Fruit fly (Drosophila melanogaster) whole organism, embryonic: Measurements from ENCODE around the gene cype.

ENCODE experiments used
- BEAF-32 ChIP-seq: fragments of 200-800 bp; sonication (Bioruptor generic); optimal IDR thresholded peaks from 3 replicates; lab custom pipeline; 2017; ENCODE audit warnings: missing biosample characterization, missing genetic modification characterization, mild to moderate bottlenecking, moderate library complexity, missing genetic modification reagents
- Bgb ChIP-seq: fragments of 200-800 bp; sonication (Bioruptor generic); IDR thresholded peaks from 2 replicates; pipeline ENCODE4 v1.3.6; 2022; ENCODE audit warnings: missing biosample characterization, missing genetic modification characterization; ENCODE audit not compliant: partially characterized antibody
- CG10543 ChIP-seq: fragments of 200-800 bp; sonication (Bioruptor generic); optimal IDR thresholded peaks from 3 replicates; lab custom pipeline; 2017; ENCODE audit warnings: missing biosample characterization, mild to moderate bottlenecking, missing genetic modification characterization, moderate library complexity
- CG10565 ChIP-seq: fragments of 200-800 bp; sonication (Bioruptor generic); optimal IDR thresholded peaks from 3 replicates; lab custom pipeline; 2016; ENCODE audit warnings: missing biosample characterization, mild to moderate bottlenecking, missing genetic modification characterization
- CG12391 ChIP-seq: fragments of 200-800 bp; sonication (Bioruptor generic); optimal IDR thresholded peaks from 3 replicates; lab custom pipeline; 2018; ENCODE audit warnings: missing biosample characterization, mild to moderate bottlenecking, missing genetic modification characterization, moderate library complexity
- CG12659 ChIP-seq: fragments of 200-800 bp; sonication (Bioruptor generic); optimal IDR thresholded peaks from 3 replicates; lab custom pipeline; 2017; ENCODE audit warnings: mild to moderate bottlenecking, missing biosample characterization, missing genetic modification reagents, missing genetic modification characterization
- CG12744 ChIP-seq: fragments of 200-800 bp; sonication (Bioruptor generic); optimal IDR thresholded peaks from 2 replicates; lab custom pipeline; 2016; ENCODE audit warnings: missing biosample characterization, missing genetic modification characterization
- CG14014 ChIP-seq: fragments of 200-800 bp; sonication (Bioruptor generic); IDR thresholded peaks from 2 replicates; pipeline ENCODE4 v1.3.6; 2022; ENCODE audit warnings: missing biosample characterization, missing genetic modification characterization
- CG14860 ChIP-seq: fragments of 200-800 bp; sonication (Bioruptor generic); IDR thresholded peaks from 3 replicates; pipeline ENCODE4 v1.3.6; 2022; ENCODE audit warnings: missing biosample characterization, missing genetic modification characterization; ENCODE audit not compliant: partially characterized antibody
- CG15269 ChIP-seq: fragments of 200-800 bp; sonication (Bioruptor generic); optimal IDR thresholded peaks from 2 replicates; lab custom pipeline; 2018; ENCODE audit warnings: missing biosample characterization, mild to moderate bottlenecking, missing genetic modification characterization, moderate library complexity
- CG17186 ChIP-seq: fragments of 200-800 bp; sonication (Bioruptor generic); optimal IDR thresholded peaks from 3 replicates; lab custom pipeline; 2017; ENCODE audit warnings: missing biosample characterization, missing genetic modification reagents, missing genetic modification characterization
- CG17359 ChIP-seq: fragments of 200-800 bp; sonication (Bioruptor generic); optimal IDR thresholded peaks from 3 replicates; lab custom pipeline; 2018; ENCODE audit warnings: missing biosample characterization, mild to moderate bottlenecking, missing genetic modification characterization, moderate library complexity
- CG31441 ChIP-seq: fragments of 200-800 bp; sonication (Bioruptor generic); IDR thresholded peaks from 2 replicates; pipeline ENCODE4 v1.3.6; 2022; ENCODE audit warnings: missing biosample characterization, missing genetic modification characterization
- CG34422 ChIP-seq: fragments of 200-800 bp; sonication (Bioruptor generic); IDR thresholded peaks from 3 replicates; pipeline ENCODE4 v1.3.6; 2022; ENCODE audit warnings: missing biosample characterization, missing genetic modification characterization
- CG6175 ChIP-seq: fragments of 200-800 bp; sonication (Bioruptor generic); IDR thresholded peaks from 3 replicates; pipeline ENCODE4 v1.3.6; 2022; ENCODE audit warnings: missing biosample characterization, missing genetic modification characterization
- CG8281 ChIP-seq: fragments of 200-800 bp; sonication (Bioruptor generic); optimal IDR thresholded peaks from 2 replicates; lab custom pipeline; 2018; ENCODE audit warnings: missing biosample characterization, mild to moderate bottlenecking, missing genetic modification characterization, moderate library complexity
- CG9797 ChIP-seq: fragments of 200-800 bp; sonication (Bioruptor generic); optimal IDR thresholded peaks from 3 replicates; lab custom pipeline; 2018; ENCODE audit warnings: missing biosample characterization, mild to moderate bottlenecking, missing genetic modification characterization
- CTCF ChIP-seq: fragments of 200-800 bp; sonication (Bioruptor generic); optimal IDR thresholded peaks from 2 replicates; lab custom pipeline; 2017; ENCODE audit warnings: missing biosample characterization, mild to moderate bottlenecking, missing genetic modification characterization, moderate library complexity
- Dfd ChIP-seq, 2 experiments: fragments of >200 bp; optimal IDR thresholded peaks; 2 replicates each; lab custom pipeline; 2017; ENCODE audit warnings: missing biosample characterization in 2 of 2, missing genetic modification characterization in 2 of 2
- Ets65A ChIP-seq: fragments of 200-800 bp; sonication (Bioruptor generic); peaks from one replicate; lab custom pipeline; 2016; ENCODE audit warnings: missing biosample characterization, missing genetic modification characterization
- HmgZ ChIP-seq: fragments of 200-800 bp; sonication (Bioruptor generic); optimal IDR thresholded peaks from 2 replicates; lab custom pipeline; 2018; ENCODE audit warnings: missing biosample characterization, mild to moderate bottlenecking, missing genetic modification characterization
- Hr78 ChIP-seq, 2 experiments: fragments of 200-800 bp in 1 of 2; fragments of >200 bp in 1 of 2; sonication (Bioruptor generic) in 1 of 2; optimal IDR thresholded peaks; 2 replicates each; lab custom pipeline; 2017 to 2019; ENCODE audit warnings: missing biosample characterization in 2 of 2, missing genetic modification characterization in 2 of 2, mild to moderate bottlenecking in 1 of 2, moderate library complexity in 1 of 2
- Mad ChIP-seq: fragments of 200-800 bp; sonication (Bioruptor generic); optimal IDR thresholded peaks from 2 replicates; lab custom pipeline; 2016; ENCODE audit warnings: missing biosample characterization, missing genetic modification characterization
- Meics ChIP-seq: fragments of 200-800 bp; sonication (Bioruptor generic); optimal IDR thresholded peaks from 2 replicates; lab custom pipeline; 2017; ENCODE audit warnings: missing biosample characterization, mild to moderate bottlenecking, missing genetic modification characterization
- Nf-YA ChIP-seq: fragments of 200-800 bp; sonication (Bioruptor generic); IDR thresholded peaks from 2 replicates; pipeline ENCODE4 v1.3.6; 2022; ENCODE audit warnings: missing biosample characterization, missing genetic modification characterization
- Spps ChIP-seq: fragments of 200-800 bp; sonication (Bioruptor generic); optimal IDR thresholded peaks from 2 replicates; lab custom pipeline; 2018; ENCODE audit warnings: missing biosample characterization, mild to moderate bottlenecking, missing genetic modification characterization
- Sry-β ChIP-seq: fragments of 200-800 bp; sonication (Bioruptor generic); optimal IDR thresholded peaks from 2 replicates; lab custom pipeline; 2018; ENCODE audit warnings: missing biosample characterization, mild to moderate bottlenecking, missing genetic modification characterization, moderate library complexity
- Tbp ChIP-seq: fragments of >200 bp; optimal IDR thresholded peaks from 2 replicates; lab custom pipeline; 2018; ENCODE audit warnings: missing biosample characterization, missing genetic modification characterization
- ase ChIP-seq: fragments of 200-800 bp; sonication (Bioruptor generic); IDR thresholded peaks from 3 replicates; pipeline ENCODE4 v1.3.6; 2022; ENCODE audit warnings: missing biosample characterization, missing genetic modification characterization
- crc ChIP-seq: fragments of 200-800 bp; sonication (Bioruptor generic); optimal IDR thresholded peaks from 2 replicates; lab custom pipeline; 2016; ENCODE audit warnings: missing biosample characterization, missing genetic modification characterization
- dpn ChIP-seq, 2 experiments: fragments of 200-800 bp; sonication (Bioruptor generic); optimal IDR thresholded peaks; 3 replicates each; lab custom pipeline; 2016; ENCODE audit warnings: missing biosample characterization in 2 of 2, missing genetic modification characterization in 2 of 2
- exex ChIP-seq: fragments of 200-800 bp; sonication (Bioruptor generic); optimal IDR thresholded peaks from 4 replicates; lab custom pipeline; 2018; ENCODE audit warnings: missing biosample characterization, mild to moderate bottlenecking, missing genetic modification characterization, moderate library complexity
- eyg ChIP-seq: fragments of 200-800 bp; sonication (Bioruptor generic); optimal IDR thresholded peaks from 3 replicates; lab custom pipeline; 2016; ENCODE audit warnings: missing biosample characterization, missing genetic modification characterization
- gcm ChIP-seq: fragments of 200-800 bp; sonication (Bioruptor generic); optimal IDR thresholded peaks from 2 replicates; lab custom pipeline; 2019; ENCODE audit warnings: missing biosample characterization, mild to moderate bottlenecking, missing genetic modification characterization, moderate library complexity
- h ChIP-seq: fragments of >200 bp; optimal IDR thresholded peaks from 2 replicates; lab custom pipeline; 2017
- lab ChIP-seq: fragments of 200-800 bp; sonication (Bioruptor generic); optimal IDR thresholded peaks from 3 replicates; lab custom pipeline; 2017; ENCODE audit warnings: missing biosample characterization, missing genetic modification characterization, mild to moderate bottlenecking, moderate library complexity, missing genetic modification reagents
- nmo ChIP-seq: fragments of 200-800 bp; sonication (Bioruptor generic); optimal IDR thresholded peaks from 2 replicates; lab custom pipeline; 2018; ENCODE audit warnings: missing biosample characterization, mild to moderate bottlenecking, missing genetic modification characterization, moderate library complexity
- sim ChIP-seq: fragments of 200-800 bp; sonication (Bioruptor generic); IDR thresholded peaks from 2 replicates; pipeline ENCODE4 v1.3.6; 2022; ENCODE audit warnings: missing biosample characterization, missing genetic modification characterization
- slbo ChIP-seq: fragments of 200-800 bp; sonication (Bioruptor generic); IDR thresholded peaks from 2 replicates; pipeline ENCODE4 v1.3.6; 2022; ENCODE audit warnings: missing biosample characterization, missing genetic modification characterization
- tgo ChIP-seq: fragments of 200-800 bp; sonication (Bioruptor generic); IDR thresholded peaks from 3 replicates; pipeline ENCODE4 v1.3.6; 2022; ENCODE audit warnings: missing biosample characterization, missing genetic modification characterization
- ttk ChIP-seq: fragments of 200-800 bp; sonication (Bioruptor generic); IDR thresholded peaks from 2 replicates; pipeline ENCODE4 v2.1.2; 2022; ENCODE audit warnings: missing biosample characterization, missing genetic modification characterization
- unc-4 ChIP-seq: fragments of 200-800 bp; sonication (Bioruptor generic); IDR thresholded peaks from 2 replicates; pipeline ENCODE4 v1.3.6; 2022; ENCODE audit warnings: missing biosample characterization, missing genetic modification characterization; ENCODE audit not compliant: partially characterized antibody
- vvl ChIP-seq: fragments of 200-800 bp; sonication (Bioruptor generic); IDR thresholded peaks from 2 replicates; pipeline ENCODE4 v1.3.6; 2022; ENCODE audit warnings: missing biosample characterization, missing genetic modification characterization
- wdn ChIP-seq: fragments of 200-800 bp; sonication (Bioruptor generic); IDR thresholded peaks from 2 replicates; pipeline ENCODE4 v1.3.6; 2022; ENCODE audit warnings: missing biosample characterization, missing genetic modification characterization

Gene cype

dm6 chr2L:5278309-5279130, 48.5 kb upstream of the cype start, which contains the start of the genes Nin and Bub1 (continued):
- peak; percentile 43 for TF ChIP-seq Sry-β
- TF ChIP-seq tgo = no peak
- TF ChIP-seq ase (GFP tag; lab: Robert Waterston, UW) = 0 out of 3 replicates have a peak, but pooled peaks have one; percentile 35
- TF ChIP-seq lab (GFP tag; lab: Kevin White, UChicago) = no peak
- TF ChIP-seq Tbp (GFP tag; lab: Kevin White, UChicago) = no peak
- no peak for TF ChIP-seq CG9797 (GFP tag; lab: Kevin White, UChicago)
- no peak for TF ChIP-seq h
- TF ChIP-seq vvl (GFP tag; lab: Robert Waterston, UW) = peak; percentile 69
- 0 out of 2 replicates have a peak, but pooled peaks have one; percentile 21 for TF ChIP-seq ttk (GFP tag; lab: Robert Waterston, UW)
- TF ChIP-seq wdn = no peak
- TF ChIP-seq CG8281 (tag; lab: Kevin White, UChicago) = no peak
- no peak for TF ChIP-seq eyg
- peak; percentile 92 for TF ChIP-seq CTCF
- TF ChIP-seq unc-4 (GFP tag; lab: Robert Waterston, UW) = peak; percentile 74
- TF ChIP-seq CG10543 (GFP tag; lab: Kevin White, UChicago) = peak; percentile 7
- TF ChIP-seq CG10565 = no peak
- TF ChIP-seq CG17186 (GFP tag; lab: Kevin White, UChicago) = peak; percentile 18
- TF ChIP-seq CG15269 (tag; lab: Kevin White, UChicago) = no peak
- TF ChIP-seq CG12391 (tag; lab: Kevin White, UChicago) = peak; percentile 46
- no peak for TF ChIP-seq CG12744
- no peak for TF ChIP-seq sim
- peak; percentile 59; the same call in 1 of the 3 replicates for TF ChIP-seq CG34422 (GFP tag; lab: Robert Waterston, UW)
- no peak for TF ChIP-seq Meics (GFP tag; lab: Kevin White, UChicago)
- TF ChIP-seq exex = no peak
- no peak for TF ChIP-seq Spps
- peak in 1 of 2 experiments; percentile 34 for TF ChIP-seq dpn (GFP tag; optimal IDR thresholded peaks at IDR 0.05; lab: Kevin White, UChicago)
- peak; percentile 90 for TF ChIP-seq BEAF-32
- peak; percentile 42 for TF ChIP-seq CG12659 (GFP tag; lab: Kevin White, UChicago)
- peak; percentile 88 for TF ChIP-seq Bgb (GFP tag; lab: Robert Waterston, UW)
- TF ChIP-seq gcm (GFP tag; lab: Kevin White, UChicago) = no peak
- TF ChIP-seq CG14014 (GFP tag; lab: Robert Waterston, UW) = peak; percentile 41; the same call in 1 of the 2 replicates
- TF ChIP-seq Dfd (GFP tag; optimal IDR thresholded peaks at IDR 0.05; lab: Kevin White, UChicago) = no peak
- TF ChIP-seq CG31441 (GFP tag; lab: Robert Waterston, UW) = no peak
- peak; percentile 77 for TF ChIP-seq CG14860 (GFP tag; lab: Robert Waterston, UW)
- no peak for TF ChIP-seq Mad (GFP tag; lab: Kevin White, UChicago)
- peak; percentile 86 for TF ChIP-seq Ets65A (GFP tag; lab: Kevin White, UChicago)
- TF ChIP-seq Nf-YA (GFP tag; lab: Robert Waterston, UW) = no peak
- TF ChIP-seq nmo (GFP tag; lab: Kevin White, UChicago) = peak; percentile 49
- no peak for TF ChIP-seq Hr78 (GFP tag; optimal IDR thresholded peaks at IDR 0.05; lab: Kevin White, UChicago)
- TF ChIP-seq slbo (GFP tag; lab: Robert Waterston, UW) = peak; percentile 81
- no peak for TF ChIP-seq CG6175 (GFP tag; lab: Robert Waterston, UW)
- no peak for TF ChIP-seq crc (GFP tag; lab: Kevin White, UChicago)
- TF ChIP-seq CG17359 (tag; lab: Kevin White, UChicago) = no peak
- TF ChIP-seq HmgZ = no peak
